Fruit fly (Drosophila melanogaster) whole organism, prepupa: Measurements from ENCODE around the gene CG14137.

ENCODE experiments used
- Blimp-1 ChIP-seq: fragments of 200-800 bp; sonication (Bioruptor generic); optimal IDR thresholded peaks from 3 replicates; lab custom pipeline; 2017; ENCODE audit warnings: missing biosample characterization, missing genetic modification characterization, mild to moderate bottlenecking, moderate library complexity, missing genetic modification reagents
- CG10631 ChIP-seq: fragments of 200-800 bp; sonication (Bioruptor generic); optimal IDR thresholded peaks from 2 replicates; lab custom pipeline; 2016; ENCODE audit warnings: missing biosample characterization, missing genetic modification characterization
- CG10669 ChIP-seq: fragments of 200-800 bp; sonication (Bioruptor generic); optimal IDR thresholded peaks from 3 replicates; lab custom pipeline; 2018; ENCODE audit warnings: missing biosample characterization, mild to moderate bottlenecking, missing genetic modification characterization, moderate library complexity
- CG15336 ChIP-seq: fragments of 200-800 bp; sonication (Bioruptor generic); IDR thresholded peaks from 2 replicates; pipeline ENCODE4 v1.3.6; 2022; ENCODE audit warnings: missing biosample characterization, missing genetic modification characterization
- CG3032 ChIP-seq: fragments of 200-800 bp; optimal IDR thresholded peaks from 2 replicates; lab custom pipeline; 2019; ENCODE audit warnings: missing biosample characterization, mild to moderate bottlenecking, missing genetic modification characterization, moderate library complexity
- CG31627 ChIP-seq: fragments of 200-800 bp; sonication (Bioruptor generic); optimal IDR thresholded peaks from 3 replicates; lab custom pipeline; 2016; ENCODE audit warnings: missing biosample characterization, missing genetic modification characterization
- CG32006 ChIP-seq: fragments of 200-800 bp; sonication (Bioruptor generic); optimal IDR thresholded peaks from 3 replicates; lab custom pipeline; 2017; ENCODE audit warnings: missing biosample characterization, mild to moderate bottlenecking, missing genetic modification characterization
- CG34406 ChIP-seq: fragments of 200-800 bp; sonication (Bioruptor generic); optimal IDR thresholded peaks from 3 replicates; lab custom pipeline; 2016; ENCODE audit warnings: missing biosample characterization, missing genetic modification characterization
- CG3919 ChIP-seq: fragments of 200-800 bp; sonication (Bioruptor generic); optimal IDR thresholded peaks from 3 replicates; lab custom pipeline; 2016; ENCODE audit warnings: missing biosample characterization, missing genetic modification characterization
- CG6163 ChIP-seq: fragments of 200-800 bp; sonication (Bioruptor generic); IDR thresholded peaks from 3 replicates; pipeline ENCODE4 v1.3.6; 2022; ENCODE audit warnings: missing biosample characterization, missing genetic modification characterization
- CG6792 ChIP-seq: fragments of 200-800 bp; sonication (Bioruptor generic); optimal IDR thresholded peaks from 3 replicates; lab custom pipeline; 2016; ENCODE audit warnings: missing biosample characterization, missing genetic modification characterization
- CG6808 ChIP-seq: fragments of 200-800 bp; sonication (Bioruptor generic); optimal IDR thresholded peaks from 3 replicates; lab custom pipeline; 2017; ENCODE audit warnings: missing biosample characterization, missing genetic modification characterization, mild to moderate bottlenecking, moderate library complexity, missing genetic modification reagents
- CG8119 ChIP-seq: fragments of 200-800 bp; sonication (Bioruptor generic); IDR thresholded peaks from 3 replicates; pipeline ENCODE4 v1.3.6; 2022; ENCODE audit warnings: missing biosample characterization, missing genetic modification characterization
- CG8319 ChIP-seq: fragments of 200-800 bp; sonication (Bioruptor generic); optimal IDR thresholded peaks from 3 replicates; lab custom pipeline; 2016; ENCODE audit warnings: missing biosample characterization, missing genetic modification characterization
- CG8632 ChIP-seq: fragments of 200-800 bp; sonication (Bioruptor generic); optimal IDR thresholded peaks from 3 replicates; lab custom pipeline; 2016; ENCODE audit warnings: missing biosample characterization, missing genetic modification characterization
- CG9139 ChIP-seq: fragments of 200-800 bp; sonication (Bioruptor generic); optimal IDR thresholded peaks from 3 replicates; lab custom pipeline; 2017; ENCODE audit warnings: missing biosample characterization, mild to moderate bottlenecking, missing genetic modification characterization
- Eip75B ChIP-seq: fragments of 200-800 bp; sonication (Bioruptor generic); optimal IDR thresholded peaks from 3 replicates; lab custom pipeline; 2016; ENCODE audit warnings: missing biosample characterization, missing genetic modification characterization
- Eip78C ChIP-seq: fragments of 200-800 bp; sonication (Bioruptor generic); peaks from one replicate; lab custom pipeline; 2016; ENCODE audit warnings: missing biosample characterization, missing genetic modification characterization
- Eip93F ChIP-seq: fragments of 200-800 bp; sonication (Bioruptor generic); optimal IDR thresholded peaks from 2 replicates; lab custom pipeline; 2016; ENCODE audit warnings: missing biosample characterization, mild to moderate bottlenecking, missing genetic modification characterization
- Ets96B ChIP-seq: fragments of 200-800 bp; optimal IDR thresholded peaks from 2 replicates; lab custom pipeline; 2019; ENCODE audit warnings: missing biosample characterization, mild to moderate bottlenecking, missing genetic modification characterization, moderate library complexity
- Gug ChIP-seq: fragments of 200-800 bp; sonication (Bioruptor generic); IDR thresholded peaks from 2 replicates; pipeline ENCODE4 v1.3.6; 2022; ENCODE audit warnings: missing biosample characterization, missing genetic modification characterization
- Hr38 ChIP-seq: sonication (Bioruptor generic); optimal IDR thresholded peaks from 2 replicates; lab custom pipeline; 2016; ENCODE audit warnings: missing biosample characterization, missing genetic modification characterization
- Hr39 ChIP-seq: fragments of 200-800 bp; sonication (Bioruptor generic); optimal IDR thresholded peaks from 2 replicates; lab custom pipeline; 2016; ENCODE audit warnings: missing biosample characterization, missing genetic modification characterization
- Hr4 ChIP-seq: fragments of 200-800 bp; sonication (Bioruptor generic); optimal IDR thresholded peaks from 3 replicates; lab custom pipeline; 2016; ENCODE audit warnings: missing biosample characterization, missing genetic modification characterization
- OdsH ChIP-seq: fragments of 200-800 bp; sonication (Bioruptor generic); optimal IDR thresholded peaks from 3 replicates; lab custom pipeline; 2016; ENCODE audit warnings: missing biosample characterization, missing genetic modification characterization
- Smox ChIP-seq: fragments of 200-800 bp; sonication (Bioruptor generic); optimal IDR thresholded peaks from 3 replicates; lab custom pipeline; 2016; ENCODE audit warnings: missing biosample characterization, missing genetic modification characterization
- Sox102F ChIP-seq: fragments of 200-800 bp; sonication (Bioruptor generic); optimal IDR thresholded peaks from 2 replicates; lab custom pipeline; 2016; ENCODE audit warnings: missing biosample characterization, mild to moderate bottlenecking, missing genetic modification characterization
- Sox14 ChIP-seq: fragments of 200-800 bp; sonication (Bioruptor generic); optimal IDR thresholded peaks from 3 replicates; lab custom pipeline; 2016; ENCODE audit warnings: missing biosample characterization, missing genetic modification characterization
- Sox15 ChIP-seq: fragments of 200-800 bp; sonication (Bioruptor generic); optimal IDR thresholded peaks from 3 replicates; lab custom pipeline; 2016; ENCODE audit warnings: missing biosample characterization, missing genetic modification characterization
- achi ChIP-seq: fragments of 200-800 bp; sonication (Bioruptor generic); optimal IDR thresholded peaks from 3 replicates; lab custom pipeline; 2016; ENCODE audit warnings: missing biosample characterization, missing genetic modification characterization
- acj6 ChIP-seq: fragments of 200-800 bp; sonication (Bioruptor generic); optimal IDR thresholded peaks from 3 replicates; lab custom pipeline; 2016; ENCODE audit warnings: missing biosample characterization, missing genetic modification characterization
- cyc ChIP-seq: fragments of 200-800 bp; sonication (Bioruptor generic); optimal IDR thresholded peaks from 3 replicates; lab custom pipeline; 2016; ENCODE audit warnings: missing biosample characterization, missing genetic modification characterization
- dac ChIP-seq: fragments of 200-800 bp; sonication (Bioruptor generic); optimal IDR thresholded peaks from 2 replicates; lab custom pipeline; 2017; ENCODE audit warnings: missing biosample characterization, mild to moderate bottlenecking, missing genetic modification characterization
- dsx ChIP-seq: fragments of 200-800 bp; optimal IDR thresholded peaks from 3 replicates; lab custom pipeline; 2019; ENCODE audit warnings: missing biosample characterization, mild to moderate bottlenecking, missing genetic modification characterization, moderate library complexity; ENCODE audit not compliant: poor library complexity, severe bottlenecking
- eg ChIP-seq: fragments of 200-800 bp; sonication (Bioruptor generic); IDR thresholded peaks from 3 replicates; pipeline ENCODE4 v1.3.6; 2022; ENCODE audit warnings: missing biosample characterization, missing genetic modification characterization
- fd59A ChIP-seq: fragments of 200-800 bp; sonication (Bioruptor generic); optimal IDR thresholded peaks from 2 replicates; lab custom pipeline; 2017; ENCODE audit warnings: missing biosample characterization, mild to moderate bottlenecking, missing genetic modification characterization, missing genetic modification reagents
- fd85E ChIP-seq: fragments of 200-800 bp; sonication (Bioruptor generic); optimal IDR thresholded peaks from 3 replicates; lab custom pipeline; 2016; ENCODE audit warnings: missing biosample characterization, missing genetic modification characterization
- fkh ChIP-seq: fragments of 200-800 bp; sonication (Bioruptor generic); optimal IDR thresholded peaks from 3 replicates; lab custom pipeline; 2017; ENCODE audit warnings: missing biosample characterization, mild to moderate bottlenecking, missing genetic modification characterization, moderate library complexity
- lz ChIP-seq: fragments of 200-800 bp; sonication (Bioruptor generic); optimal IDR thresholded peaks from 3 replicates; lab custom pipeline; 2016; ENCODE audit warnings: missing biosample characterization, missing genetic modification characterization
- net ChIP-seq: fragments of 200-800 bp; sonication (Bioruptor generic); optimal IDR thresholded peaks from 3 replicates; lab custom pipeline; 2016; ENCODE audit warnings: missing biosample characterization, missing genetic modification characterization
- pdm3 ChIP-seq: fragments of 200-800 bp; sonication (Bioruptor generic); optimal IDR thresholded peaks from 3 replicates; lab custom pipeline; 2016; ENCODE audit warnings: missing biosample characterization, missing genetic modification characterization
- salr ChIP-seq, 2 experiments: fragments of 200-800 bp; sonication (Bioruptor generic); optimal IDR thresholded peaks; 3 replicates each; lab custom pipeline; 2016 to 2018; ENCODE audit warnings: missing biosample characterization in 2 of 2, missing genetic modification characterization in 2 of 2, mild to moderate bottlenecking in 1 of 2
- spab ChIP-seq: fragments of 200-800 bp; sonication (Bioruptor generic); optimal IDR thresholded peaks from 2 replicates; lab custom pipeline; 2017; ENCODE audit warnings: missing biosample characterization, mild to moderate bottlenecking, missing genetic modification characterization, missing genetic modification reagents
- ss ChIP-seq, 2 experiments: fragments of 200-800 bp; sonication (Bioruptor generic); optimal IDR thresholded peaks; 2 replicates in 1 of 2; 3 replicates in 1 of 2; lab custom pipeline; 2017 to 2018; ENCODE audit warnings: mild to moderate bottlenecking in 2 of 2, missing biosample characterization in 2 of 2, missing genetic modification characterization in 2 of 2, moderate library complexity in 1 of 2
- topi ChIP-seq: fragments of 200-800 bp; sonication (Bioruptor generic); optimal IDR thresholded peaks from 3 replicates; lab custom pipeline; 2016; ENCODE audit warnings: missing biosample characterization, missing genetic modification characterization

CG14137 gene

DNA sequence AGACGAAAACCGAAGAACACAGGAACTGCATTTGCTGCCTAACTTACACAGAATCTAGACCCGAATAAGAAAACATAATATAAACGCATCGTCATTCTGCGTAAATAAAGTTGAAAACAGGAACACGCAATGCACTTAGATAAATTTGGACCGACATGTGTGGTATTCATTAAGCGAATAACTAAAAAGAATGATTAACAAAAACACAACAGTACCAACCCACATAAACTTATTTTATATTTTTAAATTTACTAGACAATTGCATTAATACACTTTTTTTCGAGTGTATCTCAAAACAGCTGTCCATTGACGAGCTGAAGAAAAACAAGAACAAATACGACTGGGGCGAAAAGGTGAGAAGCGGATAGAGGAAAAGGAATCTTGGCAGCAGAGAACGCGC lies 45.5 kb downstream of the CG14137 start (continued):
- TF ChIP-seq CG31627 (peak; percentile 70), Sox102F (GFP tag; lab: Kevin White, UChicago) (peak; percentile 69), Sox14 (GFP tag; lab: Kevin White, UChicago) (peak; percentile 51), Eip78C (GFP tag; lab: Kevin White, UChicago) (peak; percentile 89), CG3919 (peak; percentile 76), CG10631 (GFP tag; lab: Kevin White, UChicago) (peak; percentile 65), CG8632 (GFP tag; lab: Kevin White, UChicago) (peak; percentile 42), spab (GFP tag; lab: Kevin White, UChicago) (peak; percentile 49), ss (GFP tag; optimal IDR thresholded peaks at IDR 0.05; lab: Kevin White, UChicago) (peak; percentile 72 to 73), salr (GFP tag; optimal IDR thresholded peaks at IDR 0.05; lab: Kevin White, UChicago) (peak; percentile 13 to 57), pdm3 (GFP tag; lab: Kevin White, UChicago) (peak; percentile 62), Gug (GFP tag; lab: Robert Waterston, UW) (no peak), Sox15 (GFP tag; lab: Kevin White, UChicago) (peak; percentile 29), CG32006 (GFP tag; lab: Kevin White, UChicago) (peak; percentile 76), achi (GFP tag; lab: Kevin White, UChicago) (peak; percentile 61), Eip75B (GFP tag; lab: Kevin White, UChicago) (peak; percentile 71), cyc (GFP tag; lab: Kevin White, UChicago) (peak; percentile 53), CG9139 (peak; percentile 35), Hr39 (peak; percentile 65), Eip93F (GFP tag; lab: Kevin White, UChicago) (no peak), CG8319 (GFP tag; lab: Kevin White, UChicago) (peak; percentile 7), Hr4 (GFP tag; lab: Kevin White, UChicago) (peak; percentile 69), CG15336 (GFP tag; lab: Robert Waterston, UW) (peak; percentile 77), CG34406 (peak; percentile 25), eg (GFP tag; lab: Robert Waterston, UW) (peak; percentile 85)

DNA sequence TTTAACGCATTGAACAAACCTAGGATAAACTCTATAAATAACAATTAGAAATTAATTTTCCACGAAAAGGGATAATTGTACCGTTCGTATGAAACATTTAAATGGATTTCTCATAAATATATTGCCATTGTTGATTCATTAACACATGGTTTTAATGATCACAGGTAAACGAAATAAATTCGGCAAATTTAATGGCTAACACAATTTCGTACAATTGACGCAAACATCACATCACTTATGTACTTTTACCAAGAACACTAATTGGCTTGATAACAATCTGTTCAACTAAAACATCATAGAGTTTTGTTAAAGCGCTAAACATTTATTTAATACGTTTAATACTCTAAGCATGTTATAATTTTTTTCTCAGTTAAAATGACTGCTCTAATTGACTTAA lies 46.2 kb downstream of the CG14137 start:
- TF ChIP-seq Gug (GFP tag; lab: Robert Waterston, UW) = no peak
- TF ChIP-seq CG8119 (GFP tag; lab: Robert Waterston, UW) = no peak
- TF ChIP-seq Hr38 = no peak
- no peak for TF ChIP-seq Sox102F (GFP tag; lab: Kevin White, UChicago)
- no peak for TF ChIP-seq net
- TF ChIP-seq Smox = no peak
- no peak for TF ChIP-seq Sox14 (GFP tag; lab: Kevin White, UChicago)
- no peak for TF ChIP-seq CG10669 (GFP tag; lab: Kevin White, UChicago)
- no peak for TF ChIP-seq CG32006 (GFP tag; lab: Kevin White, UChicago)
- TF ChIP-seq acj6 (GFP tag; lab: Kevin White, UChicago) = no peak
- no peak for TF ChIP-seq CG8632 (GFP tag; lab: Kevin White, UChicago)
- no peak for TF ChIP-seq Sox15 (GFP tag; lab: Kevin White, UChicago)
- TF ChIP-seq CG8319 (GFP tag; lab: Kevin White, UChicago) = no peak
- no peak for TF ChIP-seq topi (GFP tag; lab: Kevin White, UChicago)
- TF ChIP-seq OdsH (GFP tag; lab: Kevin White, UChicago) = no peak
- TF ChIP-seq CG3919 = no peak
- no peak for TF ChIP-seq CG6163
- TF ChIP-seq, all 60 proteins: peak for 0

DNA sequence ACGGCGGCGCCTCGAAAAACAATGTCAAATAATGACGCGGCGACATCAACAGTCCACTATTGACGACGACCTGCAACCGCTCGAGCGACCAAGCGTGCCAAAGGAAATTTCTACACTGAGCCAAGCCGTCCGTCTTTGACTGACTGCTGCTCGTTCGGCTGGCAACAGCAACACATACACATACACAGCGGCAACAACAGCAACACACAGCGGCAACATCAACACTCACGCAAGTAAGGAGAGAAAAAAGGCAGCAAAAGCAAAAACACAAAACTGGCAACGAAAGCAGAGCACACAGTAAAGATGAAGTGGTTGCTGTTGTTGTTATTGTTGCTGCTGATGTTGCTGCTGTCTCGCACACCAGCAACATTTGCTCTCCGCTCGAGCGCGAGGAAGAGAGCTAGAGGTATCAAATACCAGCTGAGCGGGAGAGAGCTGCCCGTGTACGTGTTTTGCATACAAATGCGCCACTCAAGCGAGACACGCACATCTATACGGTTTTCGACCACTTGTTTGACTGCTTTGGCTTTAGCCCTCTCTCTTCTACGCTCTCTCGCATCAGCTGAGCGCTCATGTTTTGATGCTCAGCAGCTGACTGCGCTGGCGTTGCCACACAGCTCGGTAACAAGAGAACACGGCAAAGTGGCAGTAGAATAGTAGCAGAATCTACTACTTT lies 46.7 kb downstream of the CG14137 start:
- TF ChIP-seq CG8119 (GFP tag; lab: Robert Waterston, UW) (peak; percentile 57), ss (GFP tag; optimal IDR thresholded peaks at IDR 0.05; lab: Kevin White, UChicago) (peak; percentile 87 to 96), CG10669 (GFP tag; lab: Kevin White, UChicago) (peak; percentile 43), CG31627 (no peak), Blimp-1 (GFP tag; lab: Kevin White, UChicago) (peak; percentile 37), net (peak; percentile 81), CG6808 (GFP tag; lab: Kevin White, UChicago) (peak; percentile 62), dac (GFP tag; lab: Kevin White, UChicago) (peak; percentile 11), Ets96B (peak; percentile 55), CG15336 (GFP tag; lab: Robert Waterston, UW) (peak; percentile 59), CG8319 (GFP tag; lab: Kevin White, UChicago) (no peak), dsx (GFP tag; lab: Kevin White, UChicago) (peak; percentile 83), CG3032 (tag; lab: Kevin White, UChicago) (peak; percentile 27), CG6792 (GFP tag; lab: Kevin White, UChicago) (peak; percentile 25), lz (GFP tag; lab: Kevin White, UChicago) (peak; percentile 2), fkh (peak; percentile 71), Gug (GFP tag; lab: Robert Waterston, UW) (0 out of 2 replicates have a peak, but pooled peaks have one; percentile 26), Sox102F (GFP tag; lab: Kevin White, UChicago) (peak; percentile 68), fd85E (GFP tag; lab: Kevin White, UChicago) (peak; percentile 65), CG34406 (peak; percentile 31), salr (GFP tag; optimal IDR thresholded peaks at IDR 0.05; lab: Kevin White, UChicago) (no peak), fd59A (GFP tag; lab: Kevin White, UChicago) (no peak)
